Fruit fly (Drosophila melanogaster) whole organism, embryonic: ENCODE data around the gene Hasp.

Source experiments
- Bgb ChIP-seq: fragments of 200-800 bp; sonication (Bioruptor generic); IDR thresholded peaks from 2 replicates; pipeline ENCODE4 v1.3.6; 2022; ENCODE audit warnings: missing biosample characterization, missing genetic modification characterization; ENCODE audit not compliant: partially characterized antibody
- CG10209 ChIP-seq: fragments of 200-800 bp; sonication (Bioruptor generic); optimal IDR thresholded peaks from 3 replicates; lab custom pipeline; 2017; ENCODE audit warnings: missing biosample characterization, mild to moderate bottlenecking, missing genetic modification characterization, missing genetic modification reagents
- CG10979 ChIP-seq: fragments of 200-800 bp; sonication (Bioruptor generic); optimal IDR thresholded peaks from 2 replicates; lab custom pipeline; 2018; ENCODE audit warnings: missing biosample characterization, mild to moderate bottlenecking, missing genetic modification characterization, moderate library complexity
- CG11093 ChIP-seq: fragments of 200-800 bp; sonication (Bioruptor generic); IDR thresholded peaks from 3 replicates; pipeline ENCODE4 v1.3.6; 2022; ENCODE audit warnings: missing biosample characterization, missing genetic modification characterization
- CG12219 ChIP-seq: fragments of 200-800 bp; sonication (Bioruptor generic); optimal IDR thresholded peaks from 3 replicates; lab custom pipeline; 2018; ENCODE audit warnings: missing biosample characterization, mild to moderate bottlenecking, missing genetic modification characterization
- CG14965 ChIP-seq: fragments of 200-800 bp; sonication (Bioruptor generic); optimal IDR thresholded peaks from 2 replicates; lab custom pipeline; 2016; ENCODE audit warnings: missing biosample characterization, missing genetic modification characterization, borderline replicate concordance
- CG17829 ChIP-seq: fragments of 200-800 bp; optimal IDR thresholded peaks from 2 replicates; lab custom pipeline; 2019; ENCODE audit warnings: missing biosample characterization, mild to moderate bottlenecking, missing genetic modification characterization, moderate library complexity
- CG2875 ChIP-seq: fragments of 200-800 bp; sonication (Bioruptor generic); optimal IDR thresholded peaks from 2 replicates; lab custom pipeline; 2017; ENCODE audit warnings: missing biosample characterization, mild to moderate bottlenecking, missing genetic modification characterization, missing genetic modification reagents
- CG6254 ChIP-seq: fragments of 200-800 bp; sonication (Bioruptor generic); optimal IDR thresholded peaks from 3 replicates; lab custom pipeline; 2017; ENCODE audit warnings: mild to moderate bottlenecking, missing biosample characterization, missing genetic modification reagents, missing genetic modification characterization
- CG6765 ChIP-seq: fragments of 200-800 bp; sonication (Bioruptor generic); optimal IDR thresholded peaks from 3 replicates; lab custom pipeline; 2017; ENCODE audit warnings: missing biosample characterization, mild to moderate bottlenecking, missing genetic modification characterization
- CG7786 ChIP-seq: fragments of 200-800 bp; sonication (Bioruptor generic); optimal IDR thresholded peaks from 2 replicates; lab custom pipeline; 2016; ENCODE audit warnings: missing biosample characterization, missing genetic modification characterization
- CTCF ChIP-seq: fragments of 200-800 bp; sonication (Bioruptor generic); optimal IDR thresholded peaks from 2 replicates; lab custom pipeline; 2017; ENCODE audit warnings: missing biosample characterization, mild to moderate bottlenecking, missing genetic modification characterization, moderate library complexity
- CrebB ChIP-seq: fragments of 200-800 bp; sonication (Bioruptor generic); optimal IDR thresholded peaks from 3 replicates; lab custom pipeline; 2018; ENCODE audit warnings: missing biosample characterization, mild to moderate bottlenecking, missing genetic modification characterization
- Deaf1 ChIP-seq: fragments of 200-800 bp; optimal IDR thresholded peaks from 3 replicates; lab custom pipeline; 2019; ENCODE audit warnings: missing biosample characterization, mild to moderate bottlenecking, missing genetic modification characterization, moderate library complexity
- Dip2 ChIP-seq: fragments of 200-800 bp; sonication (Bioruptor generic); IDR thresholded peaks from 2 replicates; pipeline ENCODE4 v1.3.6; 2022; ENCODE audit warnings: missing biosample characterization, missing genetic modification characterization
- Dip3 ChIP-seq: fragments of 200-800 bp; sonication (Bioruptor generic); optimal IDR thresholded peaks from 3 replicates; lab custom pipeline; 2016; ENCODE audit warnings: missing biosample characterization, missing genetic modification characterization
- Doc3 ChIP-seq: fragments of 200-800 bp; sonication (Bioruptor generic); IDR thresholded peaks from 3 replicates; pipeline ENCODE4 v1.3.6; 2022; ENCODE audit warnings: missing biosample characterization, missing genetic modification characterization; ENCODE audit not compliant: partially characterized antibody
- E2f2 ChIP-seq: fragments of 200-800 bp; sonication (Bioruptor generic); IDR thresholded peaks from 2 replicates; pipeline ENCODE4 v1.3.6; 2022; ENCODE audit warnings: missing biosample characterization, missing genetic modification characterization
- Fer3 ChIP-seq: fragments of 200-800 bp; sonication (Bioruptor generic); optimal IDR thresholded peaks from 2 replicates; lab custom pipeline; 2018; ENCODE audit warnings: missing biosample characterization, mild to moderate bottlenecking, missing genetic modification characterization, moderate library complexity
- GATAe ChIP-seq: fragments of 200-800 bp; sonication (Bioruptor generic); conservative IDR thresholded peaks from 2 replicates; pipeline ENCODE4 v1.3.6; 2022; ENCODE audit warnings: missing biosample characterization, missing genetic modification characterization
- H15 ChIP-seq: fragments of 200-800 bp; sonication (Bioruptor generic); IDR thresholded peaks from 3 replicates; pipeline ENCODE4 v1.3.6; 2022; ENCODE audit warnings: missing biosample characterization, missing genetic modification characterization
- HHEX ChIP-seq: fragments of 200-800 bp; sonication (Bioruptor generic); optimal IDR thresholded peaks from 3 replicates; lab custom pipeline; 2017; ENCODE audit warnings: missing biosample characterization, mild to moderate bottlenecking, missing genetic modification characterization, missing genetic modification reagents
- HLH54F ChIP-seq: fragments of 200-800 bp; sonication (Bioruptor generic); optimal IDR thresholded peaks from 3 replicates; lab custom pipeline; 2016; ENCODE audit warnings: missing biosample characterization, missing genetic modification characterization
- HmgD ChIP-seq: fragments of 200-800 bp; sonication (Bioruptor generic); optimal IDR thresholded peaks from 3 replicates; lab custom pipeline; 2016; ENCODE audit warnings: missing biosample characterization, missing genetic modification characterization
- HmgZ ChIP-seq: fragments of 200-800 bp; sonication (Bioruptor generic); optimal IDR thresholded peaks from 2 replicates; lab custom pipeline; 2018; ENCODE audit warnings: missing biosample characterization, mild to moderate bottlenecking, missing genetic modification characterization
- Hmr ChIP-seq: fragments of 200-800 bp; sonication (Bioruptor generic); optimal IDR thresholded peaks from 3 replicates; lab custom pipeline; 2017; ENCODE audit warnings: mild to moderate bottlenecking, missing biosample characterization, missing genetic modification reagents, missing genetic modification characterization
- Opbp ChIP-seq: fragments of 200-800 bp; sonication (Bioruptor generic); IDR thresholded peaks from 3 replicates; pipeline ENCODE4 v1.3.6; 2022; ENCODE audit warnings: missing biosample characterization, missing genetic modification characterization; ENCODE audit not compliant: partially characterized antibody
- Optix ChIP-seq: fragments of 200-800 bp; sonication (Bioruptor generic); IDR thresholded peaks from 3 replicates; pipeline ENCODE4 v1.3.6; 2022; ENCODE audit warnings: missing biosample characterization, missing genetic modification characterization
- Pdp1 ChIP-seq, 2 experiments: fragments of 200-800 bp; sonication (Bioruptor generic); optimal IDR thresholded peaks; 3 replicates each; lab custom pipeline; 2016; ENCODE audit warnings: missing biosample characterization in 2 of 2, missing genetic modification characterization in 2 of 2, mild to moderate bottlenecking in 1 of 2, moderate library complexity in 1 of 2
- Sry-δ ChIP-seq: fragments of 200-800 bp; sonication (Bioruptor generic); optimal IDR thresholded peaks from 2 replicates; lab custom pipeline; 2016; ENCODE audit warnings: missing biosample characterization, missing genetic modification characterization
- Trl ChIP-seq, 3 experiments: fragments of >200 bp in 2 of 3; fragments of 200-800 bp in 1 of 3; sonication (Bioruptor generic) in 1 of 3; optimal IDR thresholded peaks; 2 replicates in 1 of 3; 3 replicates in 2 of 3; lab custom pipeline; 2016 to 2017; ENCODE audit warnings: missing biosample characterization in 1 of 3, missing genetic modification characterization in 1 of 3
- Usf ChIP-seq: fragments of 200-800 bp; sonication (Bioruptor generic); optimal IDR thresholded peaks from 2 replicates; lab custom pipeline; 2017; ENCODE audit warnings: missing genotype, missing biosample characterization, missing genetic modification characterization
- aop ChIP-seq: fragments of 200-800 bp; sonication (Bioruptor generic); IDR thresholded peaks from 2 replicates; pipeline ENCODE4 v1.3.6; 2022; ENCODE audit warnings: missing biosample characterization, missing genetic modification characterization
- ara ChIP-seq: fragments of 200-800 bp; sonication (Bioruptor generic); IDR thresholded peaks from 2 replicates; pipeline ENCODE4 v1.3.6; 2022; ENCODE audit warnings: missing biosample characterization, missing genetic modification characterization
- bcd ChIP-seq: fragments of 200-800 bp; sonication (Bioruptor generic); optimal IDR thresholded peaks from 2 replicates; lab custom pipeline; 2017; ENCODE audit warnings: missing biosample characterization, mild to moderate bottlenecking, missing genetic modification characterization
- cg ChIP-seq: fragments of 200-800 bp; sonication (Bioruptor generic); optimal IDR thresholded peaks from 3 replicates; lab custom pipeline; 2019; ENCODE audit warnings: missing biosample characterization, mild to moderate bottlenecking, missing genetic modification characterization, moderate library complexity
- chinmo ChIP-seq: fragments of 200-800 bp; sonication (Bioruptor generic); IDR thresholded peaks from 4 replicates; pipeline ENCODE4 v1.3.6; 2022; ENCODE audit warnings: missing biosample characterization, missing genetic modification characterization; ENCODE audit not compliant: partially characterized antibody
- corto ChIP-seq: fragments of 200-800 bp; sonication (Bioruptor generic); optimal IDR thresholded peaks from 2 replicates; lab custom pipeline; 2016; ENCODE audit warnings: missing biosample characterization, mild to moderate bottlenecking, missing genetic modification characterization, moderate library complexity
- crc ChIP-seq: fragments of 200-800 bp; sonication (Bioruptor generic); optimal IDR thresholded peaks from 2 replicates; lab custom pipeline; 2016; ENCODE audit warnings: missing biosample characterization, missing genetic modification characterization
- lilli ChIP-seq: fragments of 200-800 bp; sonication (Bioruptor generic); optimal IDR thresholded peaks from 3 replicates; lab custom pipeline; 2016; ENCODE audit warnings: missing biosample characterization, missing genetic modification characterization
- lov ChIP-seq, 2 experiments: fragments of 200-800 bp in 1 of 2; fragments of >200 bp in 1 of 2; sonication (Bioruptor generic) in 1 of 2; IDR thresholded peaks in 1 of 2; optimal IDR thresholded peaks in 1 of 2; 2 replicates in 1 of 2; 3 replicates in 1 of 2; pipeline versions ENCODE4 v1.3.6 to Lab custom; 2017 to 2022; ENCODE audit warnings: missing biosample characterization in 1 of 2, missing genetic modification characterization in 1 of 2
- oc ChIP-seq: fragments of 200-800 bp; sonication (Bioruptor generic); optimal IDR thresholded peaks from 2 replicates; lab custom pipeline; 2018; ENCODE audit warnings: missing biosample characterization, mild to moderate bottlenecking, missing genetic modification characterization, moderate library complexity
- otp ChIP-seq: fragments of 200-800 bp; sonication (Bioruptor generic); IDR thresholded peaks from 3 replicates; pipeline ENCODE4, ENCODE4 v1.3.6; 2022; ENCODE audit warnings: missing biosample characterization, missing genetic modification characterization
- phol ChIP-seq: fragments of 200-800 bp; sonication (Bioruptor generic); optimal IDR thresholded peaks from 3 replicates; lab custom pipeline; 2018; ENCODE audit warnings: missing biosample characterization, mild to moderate bottlenecking, missing genetic modification characterization, moderate library complexity
- sd ChIP-seq: fragments of 200-800 bp; sonication (Bioruptor generic); optimal IDR thresholded peaks from 3 replicates; lab custom pipeline; 2018; ENCODE audit warnings: missing biosample characterization, mild to moderate bottlenecking, missing genetic modification characterization, moderate library complexity
- sisA ChIP-seq: fragments of 200-800 bp; sonication (Bioruptor generic); IDR thresholded peaks from 2 replicates; pipeline ENCODE4 v1.3.6; 2022; ENCODE audit warnings: missing biosample characterization, missing genetic modification characterization
- sob ChIP-seq: fragments of 200-800 bp; sonication (Bioruptor generic); IDR thresholded peaks from 2 replicates; pipeline ENCODE4 v1.3.6; 2022; ENCODE audit warnings: missing biosample characterization, missing genetic modification characterization
- sug ChIP-seq: fragments of 200-800 bp; optimal IDR thresholded peaks from 2 replicates; lab custom pipeline; 2019; ENCODE audit warnings: missing biosample characterization, mild to moderate bottlenecking, missing genetic modification characterization, moderate library complexity
- tll ChIP-seq, 2 experiments: fragments of 200-800 bp in 1 of 2; fragments of >200 bp in 1 of 2; sonication (Bioruptor generic) in 1 of 2; optimal IDR thresholded peaks; 2 replicates each; lab custom pipeline; 2017 to 2019; ENCODE audit warnings: missing biosample characterization in 2 of 2, missing genetic modification characterization in 2 of 2, mild to moderate bottlenecking in 1 of 2, moderate library complexity in 1 of 2
- usp ChIP-seq: fragments of >200 bp; optimal IDR thresholded peaks from 2 replicates; lab custom pipeline; 2017; ENCODE audit warnings: missing biosample characterization, missing genetic modification characterization

Gene Hasp

dm6 chr2L:19549412-19549811 lies 32.4 kb upstream of the Hasp start:
- TF ChIP-seq CG12219 (GFP tag; lab: Kevin White, UChicago), result no peak
- no peak for TF ChIP-seq CG17829 (tag; lab: Kevin White, UChicago)
- no peak for TF ChIP-seq Dip2 (GFP tag; lab: Robert Waterston, UW)
- TF ChIP-seq H15 (GFP tag; lab: Robert Waterston, UW), result no peak
- no peak for TF ChIP-seq HHEX (GFP tag; lab: Kevin White, UChicago)
- no peak for TF ChIP-seq CG7786
- no peak for TF ChIP-seq lov (optimal IDR thresholded peaks at IDR 0.05; lab: Kevin White, UChicago)
- TF ChIP-seq lov (GFP tag; IDR thresholded peaks at IDR 0.05; lab: Robert Waterston, UW), result no peak
- TF ChIP-seq CG10209 (GFP tag; lab: Kevin White, UChicago), result no peak
- TF ChIP-seq HmgZ, result no peak
- TF ChIP-seq Opbp (GFP tag; lab: Robert Waterston, UW), result no peak
- TF ChIP-seq usp (GFP tag; lab: Kevin White, UChicago), result no peak
- TF ChIP-seq Fer3, result no peak
- TF ChIP-seq Dip3 (GFP tag; lab: Kevin White, UChicago), result no peak
- TF ChIP-seq CG11093, result no peak
- TF ChIP-seq phol (tag; lab: Kevin White, UChicago), result no peak
- TF ChIP-seq sug (tag; lab: Kevin White, UChicago), result peak; percentile 72
- no peak for TF ChIP-seq lilli (GFP tag; lab: Kevin White, UChicago)
- TF ChIP-seq CG6254 (GFP tag; lab: Kevin White, UChicago), result no peak
- no peak for TF ChIP-seq CG10979
- TF ChIP-seq sob (GFP tag; lab: Robert Waterston, UW), result no peak
- peak; percentile 82 for TF ChIP-seq cg (GFP tag; lab: Kevin White, UChicago)
- TF ChIP-seq ara (GFP tag; lab: Robert Waterston, UW), result no peak
- TF ChIP-seq oc (tag; lab: Kevin White, UChicago), result peak; percentile 62
- TF ChIP-seq sd (tag; lab: Kevin White, UChicago), result no peak
- no peak for TF ChIP-seq Bgb (GFP tag; lab: Robert Waterston, UW)
- no peak for TF ChIP-seq CTCF (GFP tag; lab: Kevin White, UChicago)
- TF ChIP-seq otp (GFP tag; lab: Robert Waterston, UW), result peak; percentile 55; the same call in 1 of the 3 replicates
- TF ChIP-seq Doc3 (GFP tag; lab: Robert Waterston, UW), result no peak
- no peak for TF ChIP-seq aop (GFP tag; lab: Robert Waterston, UW)
- no peak for TF ChIP-seq crc (GFP tag; lab: Kevin White, UChicago)
- TF ChIP-seq bcd, result no peak
- TF ChIP-seq Trl (optimal IDR thresholded peaks at IDR 0.05; lab: Kevin White, UChicago), result no peak
- no peak for TF ChIP-seq Trl (GFP tag; optimal IDR thresholded peaks at IDR 0.05; lab: Kevin White, UChicago)
- TF ChIP-seq Hmr (GFP tag; lab: Kevin White, UChicago), result no peak
- no peak for TF ChIP-seq tll (GFP tag; optimal IDR thresholded peaks at IDR 0.05; lab: Kevin White, UChicago)
- TF ChIP-seq Sry-δ, result no peak
- no peak for TF ChIP-seq Usf (GFP tag; lab: Kevin White, UChicago)
- peak; percentile 35 for TF ChIP-seq corto (GFP tag; lab: Kevin White, UChicago)
- TF ChIP-seq Deaf1 (tag; lab: Kevin White, UChicago), result peak; percentile 95
- TF ChIP-seq CG14965 (GFP tag; lab: Kevin White, UChicago), result no peak
- TF ChIP-seq CrebB (tag; lab: Kevin White, UChicago), result peak; percentile 48
- no peak for TF ChIP-seq CG6765 (GFP tag; lab: Kevin White, UChicago)
- TF ChIP-seq HLH54F (GFP tag; lab: Kevin White, UChicago), result no peak
- TF ChIP-seq Optix (GFP tag; lab: Robert Waterston, UW), result no peak
- peak; percentile 88; the same call in 2 of the 4 replicates for TF ChIP-seq chinmo (GFP tag; lab: Robert Waterston, UW)
- no peak for TF ChIP-seq HmgD (GFP tag; lab: Kevin White, UChicago)
- TF ChIP-seq CG2875 (GFP tag; lab: Kevin White, UChicago), result peak; percentile 17
- no peak for TF ChIP-seq sisA (GFP tag; lab: Robert Waterston, UW)
- no peak for TF ChIP-seq GATAe (GFP tag; lab: Robert Waterston, UW)
- TF ChIP-seq Pdp1 (GFP tag; optimal IDR thresholded peaks at IDR 0.05; lab: Kevin White, UChicago), result peak in 1 of 2 experiments; percentile 13
- peak; percentile 8; the same call in 1 of the 2 replicates for TF ChIP-seq E2f2
